Fruit fly (Drosophila melanogaster): ENCODE data around the gene Xrcc2.
A peak's percentile ranks its signal among the peaks of the same experiment; 100 is the strongest.

Gene Xrcc2

DNA sequence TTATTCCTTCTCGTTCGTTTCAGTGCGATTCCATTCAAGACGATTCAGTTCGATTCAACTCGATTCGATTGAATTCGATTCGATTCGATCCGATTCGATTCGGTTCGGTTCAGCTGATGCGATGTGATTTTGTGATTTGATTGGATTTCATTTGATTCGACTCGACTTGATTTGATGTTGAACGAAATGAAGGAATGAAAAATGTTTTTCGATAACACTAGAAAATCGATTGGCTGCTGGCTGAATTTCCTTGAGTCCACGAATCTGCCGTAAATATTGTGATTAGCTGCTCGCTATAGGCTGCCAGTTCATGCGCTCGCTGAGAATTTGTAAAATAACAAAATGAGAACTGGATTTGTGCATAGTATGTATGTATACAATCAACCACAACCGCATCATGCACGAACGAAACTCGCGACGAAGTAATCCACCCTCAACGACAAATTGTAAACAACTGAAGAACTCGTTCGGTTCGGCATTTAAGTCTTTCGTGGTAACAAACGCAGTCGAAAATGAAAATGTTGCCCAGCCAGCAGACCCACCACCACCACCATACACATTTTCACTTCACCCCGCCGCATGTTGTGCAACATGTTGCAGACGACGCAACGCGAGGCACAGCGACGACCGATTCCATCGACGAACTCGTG lies 5.1 kb downstream of the Xrcc2 start, which contains the start of gene Wnt5 (continued):
- TF ChIP-seq Eip74EF (GFP tag; optimal IDR thresholded peaks at IDR 0.05) = peak in 1 of 2 experiments; percentile 2
- TF ChIP-seq CG7271 (tag; optimal IDR thresholded peaks at IDR 0.05) = no peak
- TF ChIP-seq HmgD (GFP tag; optimal IDR thresholded peaks at IDR 0.05) = peak; percentile 20
- TF ChIP-seq CG17328 (GFP tag; IDR thresholded peaks at IDR 0.05) = 0 out of 2 replicates have a peak, but pooled peaks have one; percentile 6
- TF ChIP-seq CG18262 (tag; optimal IDR thresholded peaks at IDR 0.05) = peak; percentile 12
- peak; percentile 45 for TF ChIP-seq stwl (tag; optimal IDR thresholded peaks at IDR 0.05)
- no peak for TF ChIP-seq mam (GFP tag; optimal IDR thresholded peaks at IDR 0.05)
- no peak for TF ChIP-seq ara (GFP tag; IDR thresholded peaks at IDR 0.05)
- no peak for TF ChIP-seq CG1792 (GFP tag; optimal IDR thresholded peaks at IDR 0.05)
- TF ChIP-seq crol (GFP tag; IDR thresholded peaks at IDR 0.05) = peak; percentile 65
- no peak for TF ChIP-seq Taf1 (GFP tag; IDR thresholded peaks at IDR 0.05)
- no peak for TF ChIP-seq CG31388 (GFP tag; optimal IDR thresholded peaks at IDR 0.05)
- TF ChIP-seq Atf6 (GFP tag; IDR thresholded peaks at IDR 0.05) = no peak
- TF ChIP-seq MESR4 (GFP tag; optimal IDR thresholded peaks at IDR 0.05) = peak; percentile 53
- no peak for TF ChIP-seq caup (GFP tag; optimal IDR thresholded peaks at IDR 0.05; ENCODE audit: severe bottlenecking)
- 0 out of 3 replicates have a peak, but pooled peaks have one; percentile 50 for TF ChIP-seq Opbp (GFP tag; IDR thresholded peaks at IDR 0.05; ENCODE audit: partially characterized antibody)
- no peak for TF ChIP-seq Bdp1 (GFP tag; optimal IDR thresholded peaks at IDR 0.05)
- TF ChIP-seq HLH3B (GFP tag; IDR thresholded peaks at IDR 0.05) = no peak
- peak; percentile 62 for TF ChIP-seq gsb-n (tag; optimal IDR thresholded peaks at IDR 0.05)
- TF ChIP-seq CG10462 (GFP tag; optimal IDR thresholded peaks at IDR 0.05) = no peak
- TF ChIP-seq eyg (GFP tag; optimal IDR thresholded peaks at IDR 0.05) = no peak
- no peak for TF ChIP-seq gro (GFP tag; optimal IDR thresholded peaks at IDR 0.05)
- no peak for TF ChIP-seq CG7745 (tag; optimal IDR thresholded peaks at IDR 0.05)
- TF ChIP-seq CG7556 (GFP tag; optimal IDR thresholded peaks at IDR 0.05) = no peak
- TF ChIP-seq CG14050 (GFP tag; IDR thresholded peaks at IDR 0.05) = no peak
- no peak for TF ChIP-seq CG6683 (GFP tag; optimal IDR thresholded peaks at IDR 0.05)
- TF ChIP-seq CG14441 (GFP tag; IDR thresholded peaks at IDR 0.05) = no peak
- no peak for TF ChIP-seq klu (GFP tag; IDR thresholded peaks at IDR 0.05)
- peak in 1 of 3 experiments; percentile 61 for TF ChIP-seq Stat92E (GFP tag; optimal IDR thresholded peaks at IDR 0.05)
- TF ChIP-seq Hmx (GFP tag; optimal IDR thresholded peaks at IDR 0.05) = no peak
- no peak for TF ChIP-seq CG10321 (GFP tag; IDR thresholded peaks at IDR 0.05)
- TF ChIP-seq CG16779 (GFP tag; IDR thresholded peaks at IDR 0.05) = no peak
- no peak for TF ChIP-seq Nf-YA (GFP tag; IDR thresholded peaks at IDR 0.05)
- TF ChIP-seq ci (GFP tag; IDR thresholded peaks at IDR 0.05) = peak; percentile 57; the same call in 2 of the 3 replicates
- no peak for TF ChIP-seq CG4854 (GFP tag; optimal IDR thresholded peaks at IDR 0.05)
- TF ChIP-seq bigmax (GFP tag; optimal IDR thresholded peaks at IDR 0.05) = no peak
- no peak for TF ChIP-seq CG18599 (GFP tag; optimal IDR thresholded peaks at IDR 0.05)
- TF ChIP-seq Nf-YC (tag; optimal IDR thresholded peaks at IDR 0.05) = peak; percentile 34
- TF ChIP-seq Doc3 (GFP tag; IDR thresholded peaks at IDR 0.05; ENCODE audit: partially characterized antibody) = no peak
- peak; percentile 9 for TF ChIP-seq CG14710 (tag; optimal IDR thresholded peaks at IDR 0.05)
- no peak for TF ChIP-seq repo (GFP tag; optimal IDR thresholded peaks at IDR 0.05)
- TF ChIP-seq H15 (GFP tag; IDR thresholded peaks at IDR 0.05) = no peak
- TF ChIP-seq CG8924 (tag; optimal IDR thresholded peaks at IDR 0.05) = peak; percentile 66
- TF ChIP-seq CG10543 (GFP tag; optimal IDR thresholded peaks at IDR 0.05) = peak; percentile 24
- TF ChIP-seq sim (GFP tag; IDR thresholded peaks at IDR 0.05) = no peak
- TF ChIP-seq aop (GFP tag; IDR thresholded peaks at IDR 0.05) = no peak
- no peak for TF ChIP-seq Xbp1 (GFP tag; optimal IDR thresholded peaks at IDR 0.05)
- TF ChIP-seq Awh (GFP tag; IDR thresholded peaks at IDR 0.05) = no peak
- TF ChIP-seq Bteb2 (GFP tag; optimal IDR thresholded peaks at IDR 0.05) = no peak

Measured in whole organism, embryonic.